Fruit fly (Drosophila melanogaster): ENCODE results near the gene dac.

Gene dac

dm6 chr2L:16495193-16495780, 9.5 kb upstream of the dac start (continued):
- TF ChIP-seq CG34224 (GFP tag; IDR thresholded peaks at IDR 0.05; ENCODE audit: partially characterized antibody) (no peak), E2f2 (GFP tag; IDR thresholded peaks at IDR 0.05) (peak; percentile 61; the same call in 1 of the 2 replicates), Atf3 (GFP tag; optimal IDR thresholded peaks at IDR 0.05) (peak; percentile 67), HmgZ (tag; optimal IDR thresholded peaks at IDR 0.05) (peak; percentile 86), CG1529 (GFP tag; optimal IDR thresholded peaks at IDR 0.05) (peak; percentile 83), Aef1 (GFP tag; IDR thresholded peaks at IDR 0.05) (no peak), Camta (GFP tag; optimal IDR thresholded peaks at IDR 0.05) (peak; percentile 84), CG15269 (tag; optimal IDR thresholded peaks at IDR 0.05) (peak; percentile 89), CG3847 (GFP tag; IDR thresholded peaks at IDR 0.05) (peak; percentile 72), MTF-1 (GFP tag; optimal IDR thresholded peaks at IDR 0.05; ENCODE audit: borderline replicate concordance) (no peak), jigr1 (GFP tag; IDR thresholded peaks at IDR 0.05) (no peak), CG11560 (tag; IDR thresholded peaks at IDR 0.05) (no peak), E2f1 (GFP tag; IDR thresholded peaks at IDR 0.05) (no peak), sna (GFP tag; IDR thresholded peaks at IDR 0.05; ENCODE audit: partially characterized antibody) (no peak), slou (GFP tag; optimal IDR thresholded peaks at IDR 0.05) (no peak), tap (tag; optimal IDR thresholded peaks at IDR 0.05) (no peak), lbe (GFP tag; optimal IDR thresholded peaks at IDR 0.05) (peak; percentile 54), CG4360 (GFP tag; IDR thresholded peaks at IDR 0.05) (no peak), Fer1 (GFP tag; optimal IDR thresholded peaks at IDR 0.05) (no peak), vvl (GFP tag; IDR thresholded peaks at IDR 0.05) (peak; percentile 94), Hand (GFP tag; optimal IDR thresholded peaks at IDR 0.05) (peak; percentile 56), z (GFP tag; IDR thresholded peaks at IDR 0.05) (no peak), lov (optimal IDR thresholded peaks at IDR 0.05) (no peak), lov (GFP tag; IDR thresholded peaks at IDR 0.05) (no peak), CG3407 (GFP tag; optimal IDR thresholded peaks at IDR 0.05) (peak; percentile 86), lilli (GFP tag; optimal IDR thresholded peaks at IDR 0.05) (peak; percentile 78), br (optimal IDR thresholded peaks at IDR 0.05) (no peak), CG4820 (GFP tag; optimal IDR thresholded peaks at IDR 0.05) (no peak), CG12071 (GFP tag; optimal IDR thresholded peaks at IDR 0.05) (no peak), grau (tag; optimal IDR thresholded peaks at IDR 0.05) (peak; percentile 91), her (GFP tag; optimal IDR thresholded peaks at IDR 0.05) (peak; percentile 74), Hsf (GFP tag; optimal IDR thresholded peaks at IDR 0.05) (peak; percentile 87), croc (GFP tag; conservative IDR thresholded peaks at IDR 0.05) (no peak), CG13296 (GFP tag; optimal IDR thresholded peaks at IDR 0.05) (no peak), Bteb2 (GFP tag; optimal IDR thresholded peaks at IDR 0.05) (peak; percentile 79), CG9215 (GFP tag; IDR thresholded peaks at IDR 0.05) (no peak), pho (GFP tag; optimal IDR thresholded peaks at IDR 0.05) (peak; percentile 75), CG10147 (GFP tag; optimal IDR thresholded peaks at IDR 0.05) (no peak), bowl (GFP tag; IDR thresholded peaks at IDR 0.05) (peak; percentile 71; the same call in 1 of the 2 replicates), CG10267 (tag; optimal IDR thresholded peaks at IDR 0.05) (no peak), gro (GFP tag; optimal IDR thresholded peaks at IDR 0.05) (no peak), CG5245 (GFP tag; optimal IDR thresholded peaks at IDR 0.05) (no peak), Xbp1 (GFP tag; optimal IDR thresholded peaks at IDR 0.05) (peak; percentile 87), slp2 (GFP tag; optimal IDR thresholded peaks at IDR 0.05) (no peak), jumu (GFP tag; optimal IDR thresholded peaks at IDR 0.05) (no peak), CkIIα-i1 (GFP tag; IDR thresholded peaks at IDR 0.05) (no peak), CG8944 (GFP tag; optimal IDR thresholded peaks at IDR 0.05) (peak; percentile 61), Asciz (GFP tag; optimal IDR thresholded peaks at IDR 0.05) (no peak), dmrt99B (tag; optimal IDR thresholded peaks at IDR 0.05) (peak; percentile 4), CG1602 (GFP tag; optimal IDR thresholded peaks at IDR 0.05) (peak; percentile 81), CG16779 (GFP tag; IDR thresholded peaks at IDR 0.05) (no peak), CG11247 (GFP tag; IDR thresholded peaks at IDR 0.05) (peak; percentile 44; the same call in 1 of the 2 replicates)

All from whole organism, embryonic.